Fruit fly (Drosophila melanogaster): ENCODE measurements around the gene CG13308.

Gene CG13308

dm6 chr3L:8783299-8783698 lies 25.0 kb upstream of the CG13308 start (continued):
- TF ChIP-seq Eip74EF (GFP tag; optimal IDR thresholded peaks at IDR 0.05) (no peak), emc (GFP tag; optimal IDR thresholded peaks at IDR 0.05) (no peak), pum (GFP tag; optimal IDR thresholded peaks at IDR 0.05) (no peak), CG8359 (GFP tag; optimal IDR thresholded peaks at IDR 0.05; ENCODE audit: borderline replicate concordance) (no peak), Fer3 (tag; optimal IDR thresholded peaks at IDR 0.05) (no peak), CG15479 (GFP tag; optimal IDR thresholded peaks at IDR 0.05) (no peak), maf-S (GFP tag; optimal IDR thresholded peaks at IDR 0.05) (no peak), CG17612 (GFP tag; IDR thresholded peaks at IDR 0.05) (no peak), Ptx1 (GFP tag; IDR thresholded peaks at IDR 0.05) (no peak), crol (GFP tag; IDR thresholded peaks at IDR 0.05) (no peak), Ets65A (GFP tag) (no peak), CG31365 (tag; optimal IDR thresholded peaks at IDR 0.05) (no peak), ttk (GFP tag; IDR thresholded peaks at IDR 0.05) (no peak), her (GFP tag; optimal IDR thresholded peaks at IDR 0.05) (no peak)

dm6 chr3L:8787240-8787639 lies 21.1 kb upstream of the CG13308 start:
- TF ChIP-seq CG9437 (GFP tag; optimal IDR thresholded peaks at IDR 0.05) (peak; percentile 98), MBD-R2 (GFP tag; IDR thresholded peaks at IDR 0.05) (0 out of 2 replicates have a peak, but pooled peaks have one; percentile 11), CG5245 (GFP tag; optimal IDR thresholded peaks at IDR 0.05) (no peak), CG13624 (GFP tag; optimal IDR thresholded peaks at IDR 0.05) (no peak), CG8359 (GFP tag; optimal IDR thresholded peaks at IDR 0.05; ENCODE audit: borderline replicate concordance) (peak; percentile 85), CG15514 (GFP tag; optimal IDR thresholded peaks at IDR 0.05) (peak; percentile 14)

dm6 chr3L:8787701-8788100 lies 20.6 kb upstream of the CG13308 start:
- no peak for TF ChIP-seq CG4707 (GFP tag; optimal IDR thresholded peaks at IDR 0.05)
- TF ChIP-seq bigmax (GFP tag; optimal IDR thresholded peaks at IDR 0.05) = peak; percentile 59
- TF ChIP-seq Rx (GFP tag; IDR thresholded peaks at IDR 0.05) = no peak
- TF ChIP-seq CG10274 (GFP tag; optimal IDR thresholded peaks at IDR 0.05) = no peak
- TF ChIP-seq Hr78 (GFP tag; optimal IDR thresholded peaks at IDR 0.05) = peak in 1 of 2 experiments; percentile 13
- TF ChIP-seq rib (GFP tag; IDR thresholded peaks at IDR 0.05) = no peak
- TF ChIP-seq CG11456 (GFP tag; IDR thresholded peaks at IDR 0.05) = no peak
- no peak for TF ChIP-seq CG9727 (GFP tag; optimal IDR thresholded peaks at IDR 0.05)
- no peak for TF ChIP-seq odd (GFP tag; optimal IDR thresholded peaks at IDR 0.05)
- peak; percentile 69 for TF ChIP-seq grn (GFP tag; optimal IDR thresholded peaks at IDR 0.05)
- TF ChIP-seq CG16779 (GFP tag; IDR thresholded peaks at IDR 0.05) = no peak
- no peak for TF ChIP-seq CG4282 (GFP tag; optimal IDR thresholded peaks at IDR 0.05)
- TF ChIP-seq CG9437 (GFP tag; optimal IDR thresholded peaks at IDR 0.05) = no peak
- TF ChIP-seq CG11696 (GFP tag; IDR thresholded peaks at IDR 0.05) = no peak
- TF ChIP-seq exex (tag; optimal IDR thresholded peaks at IDR 0.05) = peak; percentile 94
- no peak for TF ChIP-seq crp (GFP tag; optimal IDR thresholded peaks at IDR 0.05)
- TF ChIP-seq croc (GFP tag; conservative IDR thresholded peaks at IDR 0.05) = no peak
- TF ChIP-seq TFAM (GFP tag; optimal IDR thresholded peaks at IDR 0.05) = no peak
- no peak for TF ChIP-seq hth (optimal IDR thresholded peaks at IDR 0.05)
- TF ChIP-seq CG18764 (GFP tag; optimal IDR thresholded peaks at IDR 0.05) = no peak
- peak; percentile 6 for TF ChIP-seq CG2678 (tag; optimal IDR thresholded peaks at IDR 0.05)
- TF ChIP-seq Atf-2 (GFP tag; optimal IDR thresholded peaks at IDR 0.05) = no peak
- TF ChIP-seq CG2712 (tag; optimal IDR thresholded peaks at IDR 0.05) = no peak
- no peak for TF ChIP-seq Taf1 (GFP tag; IDR thresholded peaks at IDR 0.05)
- TF ChIP-seq Spps (tag; optimal IDR thresholded peaks at IDR 0.05) = no peak
- no peak for TF ChIP-seq Gug (GFP tag; IDR thresholded peaks at IDR 0.05)
- TF ChIP-seq CG10267 (tag; optimal IDR thresholded peaks at IDR 0.05) = no peak
- no peak for TF ChIP-seq stwl (tag; optimal IDR thresholded peaks at IDR 0.05)
- TF ChIP-seq CG33557 (GFP tag; optimal IDR thresholded peaks at IDR 0.05) = no peak
- TF ChIP-seq D (optimal IDR thresholded peaks at IDR 0.05) = no peak
- TF ChIP-seq D (GFP tag; optimal IDR thresholded peaks at IDR 0.05) = no peak
- peak; percentile 84 for TF ChIP-seq CG34376 (GFP tag; optimal IDR thresholded peaks at IDR 0.05)
